Fruit fly (Drosophila melanogaster) whole organism, pupa: ENCODE data around the gene nerfin-1.

Source experiments
- CG12605 ChIP-seq: fragments of 200-800 bp; sonication (Bioruptor generic); IDR thresholded peaks from 2 replicates; pipeline ENCODE4 v1.3.6; 2022; ENCODE audit warnings: missing biosample characterization, missing genetic modification characterization
- CG13204 ChIP-seq: fragments of 200-800 bp; sonication (Bioruptor generic); optimal IDR thresholded peaks from 2 replicates; lab custom pipeline; 2018; ENCODE audit warnings: missing biosample characterization, mild to moderate bottlenecking, missing genetic modification characterization, moderate library complexity
- EcR ChIP-seq: fragments of 200-800 bp; sonication (Bioruptor generic); optimal IDR thresholded peaks from 3 replicates; lab custom pipeline; 2019; ENCODE audit warnings: missing biosample characterization, missing genetic modification characterization, mild to moderate bottlenecking, moderate library complexity, missing genetic modification reagents
- Ets98B ChIP-seq: fragments of 200-800 bp; sonication (Bioruptor generic); IDR thresholded peaks from 2 replicates; pipeline ENCODE4 v1.3.6; 2022; ENCODE audit warnings: missing biosample characterization, missing genetic modification characterization
- fd96Ca ChIP-seq: fragments of 200-800 bp; sonication (Bioruptor generic); IDR thresholded peaks from 3 replicates; pipeline ENCODE4 v1.3.6; 2022; ENCODE audit warnings: missing biosample characterization, missing genetic modification characterization
- gl ChIP-seq: fragments of 200-800 bp; sonication (Bioruptor generic); optimal IDR thresholded peaks from 2 replicates; lab custom pipeline; 2018; ENCODE audit warnings: missing biosample characterization, mild to moderate bottlenecking, missing genetic modification characterization

dm6 chr3L:917225-917624 lies 8.3 kb downstream of the nerfin-1 start:
- TF ChIP-seq CG12605 (GFP tag; lab: Robert Waterston, UW), result no peak
- TF ChIP-seq EcR (GFP tag; lab: Kevin White, UChicago), result no peak
- TF ChIP-seq Ets98B, result no peak
- TF ChIP-seq gl, result no peak
- TF ChIP-seq fd96Ca (GFP tag; lab: Robert Waterston, UW), result no peak
- no peak for TF ChIP-seq CG13204 (GFP tag; lab: Kevin White, UChicago)
